Worm (Caenorhabditis elegans): Measurements from ENCODE around the gene C18D11.6.

The C18D11.6 gene

ce11 chrIII:11848317-11848716 lies 38.0 kb downstream of the C18D11.6 start (continued):
- TF ChIP-seq tbx-2 (tag; optimal IDR thresholded peaks at IDR 0.05), result peak; percentile 82
- TF ChIP-seq ahr-1 (tag; optimal IDR thresholded peaks at IDR 0.05), result peak; percentile 27
- no peak for TF ChIP-seq pha-4 (tag; optimal IDR thresholded peaks at IDR 0.05)
- TF ChIP-seq dmd-4 (tag; optimal IDR thresholded peaks at IDR 0.05; ENCODE audit: borderline replicate concordance), result peak; percentile 42
- TF ChIP-seq sdc-2 (tag; optimal IDR thresholded peaks at IDR 0.05), result no peak
- TF ChIP-seq F13H6.1 (tag; optimal IDR thresholded peaks at IDR 0.05), result peak; percentile 44
- no peak for TF ChIP-seq nhr-11 (tag; optimal IDR thresholded peaks at IDR 0.05)
- TF ChIP-seq ama-1 (optimal IDR thresholded peaks at IDR 0.05), result no peak
- TF ChIP-seq hlh-15 (tag; optimal IDR thresholded peaks at IDR 0.05), result no peak
- TF ChIP-seq unc-42 (tag; optimal IDR thresholded peaks at IDR 0.05), result no peak
- TF ChIP-seq eyg-1 (tag; optimal IDR thresholded peaks at IDR 0.05), result no peak
- TF ChIP-seq sox-4 (tag; optimal IDR thresholded peaks at IDR 0.05), result no peak
- TF ChIP-seq ceh-9 (tag; optimal IDR thresholded peaks at IDR 0.05), result no peak
- TF ChIP-seq madf-2 (tag; optimal IDR thresholded peaks at IDR 0.05), result no peak
- TF ChIP-seq hlh-30 (tag; optimal IDR thresholded peaks at IDR 0.05; ENCODE audit: insufficient read depth), result no peak
- TF ChIP-seq ceh-14 (tag; optimal IDR thresholded peaks at IDR 0.05), result peak; percentile 64
- no peak for TF ChIP-seq C38D4.7 (GFP tag; optimal IDR thresholded peaks at IDR 0.05)
- no peak for TF ChIP-seq elt-2 (tag; optimal IDR thresholded peaks at IDR 0.05)
- TF ChIP-seq npax-4 (tag; optimal IDR thresholded peaks at IDR 0.05), result no peak
- TF ChIP-seq hlh-13 (GFP tag; optimal IDR thresholded peaks at IDR 0.05), result no peak
- TF ChIP-seq syd-9 (tag; optimal IDR thresholded peaks at IDR 0.05), result no peak
- no peak for TF ChIP-seq pros-1 (tag; optimal IDR thresholded peaks at IDR 0.05)

ce11 chrIII:11849590-11849989 lies 39.2 kb downstream of the C18D11.6 start:
- TF ChIP-seq fax-1 (tag; optimal IDR thresholded peaks at IDR 0.05) (no peak), eyg-1 (tag; optimal IDR thresholded peaks at IDR 0.05) (no peak), pag-3 (tag; optimal IDR thresholded peaks at IDR 0.05; ENCODE audit: borderline replicate concordance) (no peak), ceh-34 (tag; optimal IDR thresholded peaks at IDR 0.05) (no peak), ama-1 (optimal IDR thresholded peaks at IDR 0.05) (no peak), ceh-45 (GFP tag; IDR thresholded peaks at IDR 0.05) (no peak), ceh-18 (tag; optimal IDR thresholded peaks at IDR 0.05) (no peak), che-1 (tag; optimal IDR thresholded peaks at IDR 0.05) (no peak), nhr-11 (tag; optimal IDR thresholded peaks at IDR 0.05) (no peak), odd-2 (tag; optimal IDR thresholded peaks at IDR 0.05) (no peak), rnt-1 (tag; optimal IDR thresholded peaks at IDR 0.05) (no peak), elt-4 (tag; optimal IDR thresholded peaks at IDR 0.05) (no peak), dve-1 (tag; optimal IDR thresholded peaks at IDR 0.05) (no peak), syd-9 (tag; optimal IDR thresholded peaks at IDR 0.05) (no peak)

ce11 chrIII:11853533-11853932 lies 43.2 kb downstream of the C18D11.6 start:
- no peak for TF ChIP-seq ztf-16 (tag; optimal IDR thresholded peaks at IDR 0.05)
- TF ChIP-seq ceh-34 (tag; optimal IDR thresholded peaks at IDR 0.05), result no peak
- no peak for TF ChIP-seq ama-1 (optimal IDR thresholded peaks at IDR 0.05)
- TF ChIP-seq pax-1 (tag; optimal IDR thresholded peaks at IDR 0.05), result no peak
- no peak for TF ChIP-seq rnt-1 (tag; optimal IDR thresholded peaks at IDR 0.05)
- TF ChIP-seq ceh-24 (tag; optimal IDR thresholded peaks at IDR 0.05), result no peak
- no peak for TF ChIP-seq unc-42 (tag; optimal IDR thresholded peaks at IDR 0.05)
- TF ChIP-seq ceh-9 (tag; optimal IDR thresholded peaks at IDR 0.05), result no peak
- TF ChIP-seq madf-2 (tag; optimal IDR thresholded peaks at IDR 0.05), result no peak
- TF ChIP-seq K09A11.1 (tag; optimal IDR thresholded peaks at IDR 0.05; ENCODE audit: insufficient read depth), result no peak
- no peak for TF ChIP-seq gmeb-2 (tag; optimal IDR thresholded peaks at IDR 0.05)
- no peak for TF ChIP-seq fax-1 (tag; optimal IDR thresholded peaks at IDR 0.05)
- no peak for TF ChIP-seq ceh-31 (tag; optimal IDR thresholded peaks at IDR 0.05)

DNA sequence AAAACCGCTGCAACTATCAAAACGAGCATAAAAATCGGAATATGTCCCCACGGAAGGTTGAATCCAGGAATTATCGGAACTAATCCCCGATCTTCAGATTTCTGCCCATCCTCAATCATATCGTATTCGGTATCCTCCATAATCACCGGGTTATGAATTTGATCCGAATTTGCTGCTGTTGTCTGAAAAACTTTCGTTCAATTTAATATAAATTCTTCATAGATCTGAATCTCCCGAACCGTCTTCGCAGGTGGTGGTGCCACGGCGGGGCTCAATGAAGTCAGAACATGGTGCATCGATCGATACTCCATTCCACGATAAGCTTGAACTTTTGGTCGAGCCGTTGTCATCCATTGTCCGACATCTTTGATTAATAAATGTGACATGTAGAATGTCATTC lies 46.5 kb downstream of the C18D11.6 start:
- TF ChIP-seq ttx-3 (tag; optimal IDR thresholded peaks at IDR 0.05), result no peak
- no peak for TF ChIP-seq npax-4 (tag; optimal IDR thresholded peaks at IDR 0.05)
- no peak for TF ChIP-seq ceh-31 (tag; optimal IDR thresholded peaks at IDR 0.05)
- TF ChIP-seq ama-1 (optimal IDR thresholded peaks at IDR 0.05), result no peak
- no peak for TF ChIP-seq nfya-1 (tag; optimal IDR thresholded peaks at IDR 0.05)
- TF ChIP-seq F13H6.1 (tag; optimal IDR thresholded peaks at IDR 0.05), result no peak
- no peak for TF ChIP-seq pat-9 (tag; optimal IDR thresholded peaks at IDR 0.05)
- TF ChIP-seq hlh-8 (tag; optimal IDR thresholded peaks at IDR 0.05), result no peak
- TF ChIP-seq ceh-24 (tag; optimal IDR thresholded peaks at IDR 0.05), result no peak
- TF ChIP-seq fkh-6 (tag; optimal IDR thresholded peaks at IDR 0.05), result no peak
- TF ChIP-seq pax-1 (tag; optimal IDR thresholded peaks at IDR 0.05), result no peak
- no peak for TF ChIP-seq sox-4 (tag; optimal IDR thresholded peaks at IDR 0.05)

Data from whole organism, late embryonic.